Fruit fly (Drosophila melanogaster): ENCODE measurements around the gene CG4229.

The CG4229 gene

dm6 chr3L:16566093-16566492, 9.5 kb downstream of the CG4229 start:
- TF ChIP-seq Crg-1 (GFP tag; optimal IDR thresholded peaks at IDR 0.05) (no peak), CG5204 (GFP tag; optimal IDR thresholded peaks at IDR 0.05) (no peak), cic (GFP tag; optimal IDR thresholded peaks at IDR 0.05) (no peak), Clk (GFP tag; optimal IDR thresholded peaks at IDR 0.05) (no peak), Mnt (GFP tag; optimal IDR thresholded peaks at IDR 0.05) (no peak), CG33017 (tag; optimal IDR thresholded peaks at IDR 0.05) (no peak), CG11617 (GFP tag; optimal IDR thresholded peaks at IDR 0.05) (no peak), tj (GFP tag; optimal IDR thresholded peaks at IDR 0.05) (no peak), CG12768 (GFP tag; optimal IDR thresholded peaks at IDR 0.05) (no peak), CG14711 (tag; optimal IDR thresholded peaks at IDR 0.05) (no peak)

dm6 chr3L:16566700-16567221, 10.1 kb downstream of the CG4229 start, which contains the start of gene UQCR-6.4L:
UQCR-6.4L (plus strand) TSS chr3L:16566750.
- TF ChIP-seq Clk (GFP tag; optimal IDR thresholded peaks at IDR 0.05) (no peak), CG5204 (GFP tag; optimal IDR thresholded peaks at IDR 0.05) (no peak), cic (GFP tag; optimal IDR thresholded peaks at IDR 0.05) (no peak)

DNA sequence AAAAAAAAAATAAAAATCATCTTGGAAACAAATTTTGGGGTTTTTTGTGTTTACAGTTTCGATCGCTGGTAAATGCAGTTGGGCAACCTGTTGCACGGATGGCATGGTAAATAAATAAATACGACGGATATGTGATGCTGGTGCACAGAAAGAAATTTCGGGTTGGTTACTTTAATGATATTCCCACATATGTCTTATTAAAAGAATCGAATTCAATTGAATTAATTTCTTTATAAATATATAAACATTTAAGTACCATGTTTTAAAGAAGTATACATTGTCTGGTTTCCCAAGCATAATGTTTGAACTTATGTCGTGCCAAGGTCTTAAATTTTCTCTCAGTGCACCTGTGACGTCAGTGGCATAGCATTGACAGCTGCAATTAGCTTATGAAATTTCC, 10.9 kb downstream of the CG4229 start:
- TF ChIP-seq CG5204 (GFP tag; optimal IDR thresholded peaks at IDR 0.05) (no peak), CG1620 (GFP tag; optimal IDR thresholded peaks at IDR 0.05) (no peak), CG7101 (tag; optimal IDR thresholded peaks at IDR 0.05) (no peak), CG12768 (GFP tag; optimal IDR thresholded peaks at IDR 0.05) (no peak), toe (GFP tag; optimal IDR thresholded peaks at IDR 0.05) (no peak), bab1 (GFP tag; optimal IDR thresholded peaks at IDR 0.05) (no peak), cic (GFP tag; optimal IDR thresholded peaks at IDR 0.05) (no peak), Crg-1 (GFP tag; optimal IDR thresholded peaks at IDR 0.05) (no peak), CG7045 (GFP tag; optimal IDR thresholded peaks at IDR 0.05) (no peak), CG33017 (tag; optimal IDR thresholded peaks at IDR 0.05) (no peak), CG14711 (tag; optimal IDR thresholded peaks at IDR 0.05) (no peak), ovo (GFP tag; optimal IDR thresholded peaks at IDR 0.05) (no peak), Hr96 (GFP tag; optimal IDR thresholded peaks at IDR 0.05) (no peak), CG11617 (GFP tag; optimal IDR thresholded peaks at IDR 0.05) (no peak), kay (GFP tag; ENCODE audit: borderline replicate concordance) (no peak), pad (GFP tag; optimal IDR thresholded peaks at IDR 0.05) (no peak), Mnt (GFP tag; optimal IDR thresholded peaks at IDR 0.05) (no peak), Clk (GFP tag; optimal IDR thresholded peaks at IDR 0.05) (no peak), cnc (optimal IDR thresholded peaks at IDR 0.05) (no peak)

dm6 chr3L:16569456-16569855, 12.8 kb downstream of the CG4229 start:
- TF ChIP-seq Hr96 (GFP tag; optimal IDR thresholded peaks at IDR 0.05), result no peak
- no peak for TF ChIP-seq toe (GFP tag; optimal IDR thresholded peaks at IDR 0.05)
- TF ChIP-seq Clk (GFP tag; optimal IDR thresholded peaks at IDR 0.05), result no peak
- no peak for TF ChIP-seq pad (GFP tag; optimal IDR thresholded peaks at IDR 0.05)
- no peak for TF ChIP-seq CG7101 (tag; optimal IDR thresholded peaks at IDR 0.05)
- TF ChIP-seq kay (GFP tag; ENCODE audit: borderline replicate concordance), result no peak
- TF ChIP-seq bab1 (GFP tag; optimal IDR thresholded peaks at IDR 0.05), result no peak
- no peak for TF ChIP-seq cnc (optimal IDR thresholded peaks at IDR 0.05)
- TF ChIP-seq CG5204 (GFP tag; optimal IDR thresholded peaks at IDR 0.05), result no peak
- no peak for TF ChIP-seq tj (GFP tag; optimal IDR thresholded peaks at IDR 0.05)
- TF ChIP-seq CG11617 (GFP tag; optimal IDR thresholded peaks at IDR 0.05), result no peak
- TF ChIP-seq Crg-1 (GFP tag; optimal IDR thresholded peaks at IDR 0.05), result no peak
- TF ChIP-seq CG12768 (GFP tag; optimal IDR thresholded peaks at IDR 0.05), result no peak
- no peak for TF ChIP-seq ovo (GFP tag; optimal IDR thresholded peaks at IDR 0.05)

DNA sequence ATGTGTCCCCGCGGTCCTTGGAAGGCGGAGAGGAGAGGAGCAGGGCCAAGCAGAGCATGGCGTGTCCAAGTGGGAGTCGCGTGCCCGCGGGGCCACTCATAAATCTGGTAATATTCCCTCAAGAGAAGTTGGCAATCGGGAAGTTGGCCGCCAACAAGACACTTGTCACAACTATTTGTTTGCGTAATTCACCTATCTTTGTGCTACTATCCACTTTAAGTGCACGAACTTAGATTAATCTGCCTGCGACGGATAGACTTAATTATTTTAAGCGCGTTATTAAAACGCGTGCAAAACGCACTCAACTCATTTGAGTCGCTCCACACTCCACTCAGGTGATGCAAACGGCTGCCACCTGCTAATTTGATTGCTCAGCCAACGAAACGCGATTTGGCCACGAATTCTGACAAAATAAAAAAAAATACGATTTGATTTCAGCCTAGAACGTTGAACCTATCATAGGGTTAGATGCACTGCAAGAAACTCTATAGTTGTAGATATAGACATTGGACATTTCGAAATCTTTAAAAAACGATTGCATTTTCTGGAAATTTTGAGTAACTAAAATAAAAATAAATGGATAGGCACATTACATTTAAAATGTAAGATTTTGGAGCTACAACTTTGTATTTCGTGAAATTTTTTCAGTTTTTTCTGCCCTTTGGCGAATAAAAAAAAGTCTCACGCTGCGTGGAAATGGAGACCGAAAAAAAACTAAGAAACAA, 14.6 kb downstream of the CG4229 start:
- TF ChIP-seq kay (GFP tag; ENCODE audit: borderline replicate concordance) (peak; percentile 19), CG14711 (tag; optimal IDR thresholded peaks at IDR 0.05) (no peak)

- TF ChIP-seq tj (GFP tag; optimal IDR thresholded peaks at IDR 0.05) (peak; percentile 89), Clk (GFP tag; optimal IDR thresholded peaks at IDR 0.05) (no peak)
These were observed 15.1 kb downstream of the CG4229 start for dm6 chr3L:16571739-16572063.

DNA sequence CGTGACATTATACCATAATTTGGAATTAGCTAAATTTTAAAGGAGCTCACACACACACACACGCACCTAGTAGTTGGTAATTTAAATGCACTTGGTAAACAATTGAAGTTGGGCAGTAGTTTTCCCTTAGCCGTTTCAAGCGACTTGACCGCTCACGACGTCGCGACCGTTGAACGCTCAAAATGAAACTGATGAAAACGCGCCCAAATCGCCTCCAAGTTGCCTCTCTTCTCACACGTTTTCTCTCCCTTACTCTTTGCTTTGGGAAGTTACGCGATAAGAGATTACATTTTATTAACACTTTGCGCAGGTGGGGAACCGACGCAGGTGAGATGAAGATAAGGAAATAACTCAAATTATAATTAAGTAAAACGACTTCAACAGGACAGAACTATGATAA, 15.6 kb downstream of the CG4229 start:
- TF ChIP-seq kay (GFP tag; ENCODE audit: borderline replicate concordance) (peak; percentile 60), CG12768 (GFP tag; optimal IDR thresholded peaks at IDR 0.05) (peak; percentile 33), Clk (GFP tag; optimal IDR thresholded peaks at IDR 0.05) (no peak), CG7045 (GFP tag; optimal IDR thresholded peaks at IDR 0.05) (no peak), pad (GFP tag; optimal IDR thresholded peaks at IDR 0.05) (peak; percentile 11), Mnt (GFP tag; optimal IDR thresholded peaks at IDR 0.05) (peak; percentile 22)

DNA sequence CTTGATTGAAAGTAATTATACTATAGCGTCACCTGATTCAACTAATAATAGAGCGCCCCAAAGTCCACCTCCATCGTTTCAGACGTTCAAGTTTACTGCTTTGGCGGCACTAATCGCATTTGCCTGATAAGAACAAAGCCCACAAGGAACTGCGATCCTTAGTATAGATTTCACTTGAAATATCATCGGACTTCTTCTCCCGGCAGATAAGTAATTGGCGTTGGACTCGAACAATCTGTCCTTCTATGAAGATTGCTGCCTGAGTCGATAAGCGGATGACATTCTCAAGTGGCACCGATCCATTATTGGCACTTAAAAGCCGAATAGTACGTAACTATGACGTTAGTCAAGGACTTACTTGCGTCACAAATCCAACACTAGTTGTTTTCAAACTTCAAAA, 16.6 kb downstream of the CG4229 start, which contains the start of gene Mipp1:
TSS of gene Mipp1 (minus strand) at position 101 of the 400 bp plus-strand sequence.
- TF ChIP-seq cic (GFP tag; optimal IDR thresholded peaks at IDR 0.05) (peak; percentile 8), CG12768 (GFP tag; optimal IDR thresholded peaks at IDR 0.05) (peak; percentile 3)
